Fruit fly (Drosophila melanogaster) whole organism, embryonic: ENCODE data around the gene CG10347.
A peak's percentile ranks its signal among the peaks of the same experiment; 100 is the strongest.

Experiments
- Abd-B ChIP-seq: fragments of 200-800 bp; sonication (Bioruptor generic); optimal IDR thresholded peaks from 2 replicates; lab custom pipeline; 2018; ENCODE audit warnings: missing biosample characterization, mild to moderate bottlenecking, missing genetic modification characterization, moderate library complexity
- Aef1 ChIP-seq: fragments of 200-800 bp; sonication (Bioruptor generic); IDR thresholded peaks from 3 replicates; pipeline ENCODE4 v1.3.6; 2022; ENCODE audit warnings: missing biosample characterization, missing genetic modification characterization
- BEAF-32 ChIP-seq: fragments of 200-800 bp; sonication (Bioruptor generic); optimal IDR thresholded peaks from 3 replicates; lab custom pipeline; 2017; ENCODE audit warnings: missing biosample characterization, missing genetic modification characterization, mild to moderate bottlenecking, moderate library complexity, missing genetic modification reagents
- Blimp-1 ChIP-seq: fragments of 200-800 bp; sonication (Bioruptor generic); optimal IDR thresholded peaks from 3 replicates; lab custom pipeline; 2018; ENCODE audit warnings: missing biosample characterization, missing genetic modification characterization, mild to moderate bottlenecking, moderate library complexity, missing genetic modification reagents
- CG10321 ChIP-seq: fragments of 200-800 bp; sonication (Bioruptor generic); IDR thresholded peaks from 2 replicates; pipeline ENCODE4 v1.3.6; 2022; ENCODE audit warnings: missing biosample characterization, missing genetic modification characterization
- CG10462 ChIP-seq: fragments of 200-800 bp; sonication (Bioruptor generic); optimal IDR thresholded peaks from 2 replicates; lab custom pipeline; 2016; ENCODE audit warnings: missing biosample characterization, missing genetic modification characterization
- CG10654 ChIP-seq: fragments of 200-800 bp; sonication (Bioruptor generic); optimal IDR thresholded peaks from 2 replicates; lab custom pipeline; 2016; ENCODE audit warnings: missing biosample characterization, missing genetic modification characterization
- CG12071 ChIP-seq: fragments of 200-800 bp; sonication (Bioruptor generic); optimal IDR thresholded peaks from 3 replicates; lab custom pipeline; 2018; ENCODE audit warnings: missing biosample characterization, mild to moderate bottlenecking, missing genetic modification characterization
- CG13287 ChIP-seq: fragments of 200-800 bp; sonication (Bioruptor generic); IDR thresholded peaks from 2 replicates; pipeline ENCODE4 v1.3.6; 2022; ENCODE audit warnings: missing biosample characterization, missing genetic modification characterization; ENCODE audit not compliant: partially characterized antibody
- CG13424 ChIP-seq: fragments of 200-800 bp; sonication (Bioruptor generic); optimal IDR thresholded peaks from 2 replicates; lab custom pipeline; 2019; ENCODE audit warnings: missing biosample characterization, mild to moderate bottlenecking, missing genetic modification characterization, moderate library complexity
- CG14050 ChIP-seq: fragments of 200-800 bp; sonication (Bioruptor generic); IDR thresholded peaks from 3 replicates; pipeline ENCODE4 v1.3.6; 2022; ENCODE audit warnings: missing biosample characterization, missing genetic modification characterization
- CG15601 ChIP-seq: fragments of 200-800 bp; sonication (Bioruptor generic); optimal IDR thresholded peaks from 3 replicates; lab custom pipeline; 2019; ENCODE audit warnings: missing biosample characterization, mild to moderate bottlenecking, missing genetic modification characterization, moderate library complexity
- CG15696 ChIP-seq: fragments of 200-800 bp; sonication (Bioruptor generic); optimal IDR thresholded peaks from 2 replicates; lab custom pipeline; 2019; ENCODE audit warnings: missing biosample characterization, mild to moderate bottlenecking, missing genetic modification characterization, moderate library complexity
- CG1603 ChIP-seq: fragments of 200-800 bp; sonication (Bioruptor generic); optimal IDR thresholded peaks from 2 replicates; lab custom pipeline; 2019; ENCODE audit warnings: missing biosample characterization, mild to moderate bottlenecking, missing genetic modification characterization, moderate library complexity
- CG2116 ChIP-seq: fragments of 200-800 bp; sonication (Bioruptor generic); optimal IDR thresholded peaks from 3 replicates; lab custom pipeline; 2018; ENCODE audit warnings: missing biosample characterization, mild to moderate bottlenecking, missing genetic modification characterization
- CG2712 ChIP-seq: fragments of 200-800 bp; optimal IDR thresholded peaks from 3 replicates; lab custom pipeline; 2019; ENCODE audit warnings: missing biosample characterization, mild to moderate bottlenecking, missing genetic modification characterization, moderate library complexity
- CG2889 ChIP-seq: fragments of 200-800 bp; sonication (Bioruptor generic); IDR thresholded peaks from 3 replicates; pipeline ENCODE4 v1.3.6; 2022; ENCODE audit warnings: missing biosample characterization, missing genetic modification characterization
- CG4730 ChIP-seq: fragments of 200-800 bp; sonication (Bioruptor generic); IDR thresholded peaks from 2 replicates; pipeline ENCODE4 v1.3.6; 2022; ENCODE audit warnings: missing biosample characterization, missing genetic modification characterization
- CG6854 ChIP-seq: fragments of 200-800 bp; sonication (Bioruptor generic); optimal IDR thresholded peaks from 3 replicates; lab custom pipeline; 2017; ENCODE audit warnings: missing biosample characterization, mild to moderate bottlenecking, missing genetic modification characterization
- CG8290 ChIP-seq, 3 experiments: fragments of 200-800 bp; sonication (Bioruptor generic); optimal IDR thresholded peaks; 2 replicates each; lab custom pipeline; 2016 to 2019; ENCODE audit warnings: missing biosample characterization in 3 of 3, missing genetic modification characterization in 3 of 3, mild to moderate bottlenecking in 2 of 3, moderate library complexity in 1 of 3
- CG8359 ChIP-seq: fragments of 200-800 bp; sonication (Bioruptor generic); optimal IDR thresholded peaks from 2 replicates; lab custom pipeline; 2017; ENCODE audit warnings: missing biosample characterization, mild to moderate bottlenecking, missing genetic modification characterization, borderline replicate concordance
- CG8388 ChIP-seq: fragments of 200-800 bp; sonication (Bioruptor generic); optimal IDR thresholded peaks from 2 replicates; lab custom pipeline; 2019; ENCODE audit warnings: missing biosample characterization, mild to moderate bottlenecking, missing genetic modification characterization, moderate library complexity
- CG8924 ChIP-seq: fragments of 200-800 bp; optimal IDR thresholded peaks from 3 replicates; lab custom pipeline; 2019; ENCODE audit warnings: missing biosample characterization, mild to moderate bottlenecking, missing genetic modification characterization, moderate library complexity
- D ChIP-seq, 2 experiments: fragments of 200-800 bp in 1 of 2; fragments of >200 bp in 1 of 2; sonication (Bioruptor generic) in 1 of 2; optimal IDR thresholded peaks; 2 replicates in 1 of 2; 3 replicates in 1 of 2; lab custom pipeline; 2017; ENCODE audit warnings: mild to moderate bottlenecking in 1 of 2, missing biosample characterization in 1 of 2, missing genetic modification characterization in 1 of 2, missing genetic modification reagents in 1 of 2
- Dip2 ChIP-seq: fragments of 200-800 bp; sonication (Bioruptor generic); IDR thresholded peaks from 2 replicates; pipeline ENCODE4 v1.3.6; 2022; ENCODE audit warnings: missing biosample characterization, missing genetic modification characterization
- Fer1 ChIP-seq: fragments of 200-800 bp; sonication (Bioruptor generic); optimal IDR thresholded peaks from 2 replicates; lab custom pipeline; 2017; ENCODE audit warnings: missing biosample characterization, mild to moderate bottlenecking, missing genetic modification characterization
- HHEX ChIP-seq: fragments of 200-800 bp; sonication (Bioruptor generic); optimal IDR thresholded peaks from 3 replicates; lab custom pipeline; 2017; ENCODE audit warnings: missing biosample characterization, mild to moderate bottlenecking, missing genetic modification characterization, missing genetic modification reagents
- Hr78 ChIP-seq, 2 experiments: fragments of 200-800 bp in 1 of 2; fragments of >200 bp in 1 of 2; sonication (Bioruptor generic) in 1 of 2; optimal IDR thresholded peaks; 2 replicates each; lab custom pipeline; 2017 to 2019; ENCODE audit warnings: missing biosample characterization in 2 of 2, missing genetic modification characterization in 2 of 2, mild to moderate bottlenecking in 1 of 2, moderate library complexity in 1 of 2
- Neu2 ChIP-seq: fragments of 200-800 bp; sonication (Bioruptor generic); optimal IDR thresholded peaks from 3 replicates; lab custom pipeline; 2016; ENCODE audit warnings: missing biosample characterization, missing genetic modification characterization, borderline replicate concordance
- Nf-YA ChIP-seq: fragments of 200-800 bp; sonication (Bioruptor generic); IDR thresholded peaks from 2 replicates; pipeline ENCODE4 v1.3.6; 2022; ENCODE audit warnings: missing biosample characterization, missing genetic modification characterization
- Six4 ChIP-seq: fragments of 200-800 bp; sonication (Bioruptor generic); optimal IDR thresholded peaks from 2 replicates; lab custom pipeline; 2016; ENCODE audit warnings: missing biosample characterization, missing genetic modification characterization
- Sry-δ ChIP-seq: fragments of 200-800 bp; sonication (Bioruptor generic); optimal IDR thresholded peaks from 2 replicates; lab custom pipeline; 2016; ENCODE audit warnings: missing biosample characterization, missing genetic modification characterization
- Xrp1 ChIP-seq: fragments of 200-800 bp; sonication (Bioruptor generic); IDR thresholded peaks from 2 replicates; pipeline ENCODE4 v1.3.6; 2022; ENCODE audit warnings: missing biosample characterization, missing genetic modification characterization
- amos ChIP-seq: fragments of 200-800 bp; sonication (Bioruptor generic); IDR thresholded peaks from 2 replicates; pipeline ENCODE4 v1.3.6; 2022; ENCODE audit warnings: missing biosample characterization, missing genetic modification characterization; ENCODE audit not compliant: partially characterized antibody
- az2 ChIP-seq: fragments of 200-800 bp; sonication (Bioruptor generic); optimal IDR thresholded peaks from 3 replicates; lab custom pipeline; 2016; ENCODE audit warnings: missing biosample characterization, missing genetic modification characterization
- dmrt99B ChIP-seq: fragments of 200-800 bp; sonication (Bioruptor generic); optimal IDR thresholded peaks from 2 replicates; lab custom pipeline; 2018; ENCODE audit warnings: missing biosample characterization, mild to moderate bottlenecking, missing genetic modification characterization, moderate library complexity
- esg ChIP-seq: fragments of 200-800 bp; sonication (Bioruptor generic); conservative IDR thresholded peaks from 2 replicates; pipeline ENCODE4 v1.3.6; 2022; ENCODE audit warnings: missing biosample characterization, missing genetic modification characterization
- inv ChIP-seq: fragments of 200-800 bp; sonication (Bioruptor generic); IDR thresholded peaks from 2 replicates; pipeline ENCODE4 v1.3.6; 2022; ENCODE audit warnings: missing biosample characterization, missing genetic modification characterization; ENCODE audit not compliant: partially characterized antibody
- mirr ChIP-seq: fragments of 200-800 bp; sonication (Bioruptor generic); optimal IDR thresholded peaks from 3 replicates; lab custom pipeline; 2018; ENCODE audit warnings: missing biosample characterization, mild to moderate bottlenecking, missing genetic modification characterization
- rib ChIP-seq: fragments of 200-800 bp; sonication (Bioruptor generic); IDR thresholded peaks from 2 replicates; pipeline ENCODE4 v1.3.6; 2022; ENCODE audit warnings: missing biosample characterization, missing genetic modification characterization
- seq ChIP-seq: fragments of 200-800 bp; sonication (Bioruptor generic); IDR thresholded peaks from 2 replicates; pipeline ENCODE4 v1.3.6; 2022; ENCODE audit warnings: missing biosample characterization, missing genetic modification characterization
- trh ChIP-seq: fragments of 200-800 bp; sonication (Bioruptor generic); optimal IDR thresholded peaks from 2 replicates; lab custom pipeline; 2016; ENCODE audit warnings: missing biosample characterization, missing genetic modification characterization
- tx ChIP-seq: fragments of 200-800 bp; sonication (Bioruptor generic); optimal IDR thresholded peaks from 2 replicates; lab custom pipeline; 2016; ENCODE audit warnings: missing biosample characterization, missing genetic modification characterization
- unc-4 ChIP-seq: fragments of 200-800 bp; sonication (Bioruptor generic); IDR thresholded peaks from 2 replicates; pipeline ENCODE4 v1.3.6; 2022; ENCODE audit warnings: missing biosample characterization, missing genetic modification characterization; ENCODE audit not compliant: partially characterized antibody
- zen ChIP-seq: fragments of 200-800 bp; sonication (Bioruptor generic); optimal IDR thresholded peaks from 3 replicates; lab custom pipeline; 2018; ENCODE audit warnings: missing biosample characterization, mild to moderate bottlenecking, missing genetic modification characterization, moderate library complexity

CG10347 gene

dm6 chrX:11894198-11894597, 39.5 kb upstream of the CG10347 start:
- TF ChIP-seq Blimp-1 (GFP tag; lab: Kevin White, UChicago) (peak; percentile 64), CG13424 (tag; lab: Kevin White, UChicago) (no peak)

- TF ChIP-seq CG15696 (tag; lab: Kevin White, UChicago) (no peak), HHEX (GFP tag; lab: Kevin White, UChicago) (no peak), CG8388 (GFP tag; lab: Kevin White, UChicago) (no peak), Hr78 (GFP tag; optimal IDR thresholded peaks at IDR 0.05; lab: Kevin White, UChicago) (no peak), amos (GFP tag; lab: Robert Waterston, UW) (peak; percentile 37; the same call in 1 of the 2 replicates), dmrt99B (tag; lab: Kevin White, UChicago) (no peak), zen (tag; lab: Kevin White, UChicago) (peak; percentile 19), BEAF-32 (GFP tag; lab: Kevin White, UChicago) (peak; percentile 21)
- TF ChIP-seq, all 482 proteins: peak for 3
These were observed 38.9 kb upstream of the CG10347 start, which contains the start of gene wisp for dm6 chrX:11893643-11894042. TSS of gene wisp (plus strand) at chrX:11893943.

dm6 chrX:11891682-11892179, 37.0 kb upstream of the CG10347 start, which contains the start of gene sicily:
TSS of gene sicily (plus strand) at chrX:11891732.
- TF ChIP-seq CG12071 (GFP tag; lab: Kevin White, UChicago), result no peak
- TF ChIP-seq Xrp1 (GFP tag; lab: Robert Waterston, UW), result no peak
- peak; percentile 51 for TF ChIP-seq CG13287
- TF ChIP-seq unc-4 (GFP tag; lab: Robert Waterston, UW), result peak; percentile 38; the same call in 1 of the 2 replicates
- no peak for TF ChIP-seq CG14050 (GFP tag; lab: Robert Waterston, UW)
- TF ChIP-seq Abd-B (GFP tag; lab: Kevin White, UChicago), result no peak
- no peak for TF ChIP-seq CG8290 (GFP tag; optimal IDR thresholded peaks at IDR 0.05; lab: Kevin White, UChicago)
- TF ChIP-seq CG8290 (tag; optimal IDR thresholded peaks at IDR 0.05; lab: Kevin White, UChicago), result no peak
- no peak for TF ChIP-seq CG4730 (GFP tag; lab: Robert Waterston, UW)
- no peak for TF ChIP-seq seq (GFP tag; lab: Robert Waterston, UW)
- no peak for TF ChIP-seq Fer1 (GFP tag; lab: Kevin White, UChicago)
- no peak for TF ChIP-seq Aef1
- TF ChIP-seq Sry-δ, result peak; percentile 42
- TF ChIP-seq az2, result no peak
- TF ChIP-seq trh, result no peak
- TF ChIP-seq mirr (GFP tag; lab: Kevin White, UChicago), result no peak
- TF ChIP-seq CG2889 (GFP tag; lab: Robert Waterston, UW), result no peak
- TF ChIP-seq esg (GFP tag; lab: Robert Waterston, UW), result no peak
- no peak for TF ChIP-seq CG2712
- TF ChIP-seq CG1603, result no peak
- no peak for TF ChIP-seq D (optimal IDR thresholded peaks at IDR 0.05; lab: Kevin White, UChicago)
- no peak for TF ChIP-seq D (GFP tag; optimal IDR thresholded peaks at IDR 0.05; lab: Kevin White, UChicago)
- TF ChIP-seq rib (GFP tag; lab: Robert Waterston, UW), result no peak
- TF ChIP-seq inv (GFP tag; lab: Robert Waterston, UW), result no peak
- no peak for TF ChIP-seq Six4 (GFP tag; lab: Kevin White, UChicago)
- TF ChIP-seq CG10321 (GFP tag; lab: Robert Waterston, UW), result no peak
- TF ChIP-seq Nf-YA (GFP tag; lab: Robert Waterston, UW), result no peak
- no peak for TF ChIP-seq CG8924 (tag; lab: Kevin White, UChicago)
- TF ChIP-seq tx (GFP tag; lab: Kevin White, UChicago), result no peak
- no peak for TF ChIP-seq CG6854
- TF ChIP-seq Dip2 (GFP tag; lab: Robert Waterston, UW), result no peak
- TF ChIP-seq CG2116 (GFP tag; lab: Kevin White, UChicago), result peak; percentile 46
- TF ChIP-seq CG10462 (GFP tag; lab: Kevin White, UChicago), result no peak
- TF ChIP-seq CG10654, result no peak
- TF ChIP-seq Neu2 (GFP tag; lab: Kevin White, UChicago), result no peak
- TF ChIP-seq CG15601 (tag; lab: Kevin White, UChicago), result no peak
- TF ChIP-seq CG8359 (GFP tag; lab: Kevin White, UChicago), result no peak
